Worm (Caenorhabditis elegans) whole organism, L4 larva: Measurements from ENCODE around the gene ZK287.4.

Experiments used
- ZK546.5 ChIP-seq, 2 experiments: sonication (generic microtip); optimal IDR thresholded peaks; 2 replicates each; lab custom pipeline; 2017; ENCODE audit warnings: missing biosample characterization in 2 of 2, missing genetic modification characterization in 2 of 2
- aha-1 ChIP-seq: fragments of 150-350 bp; peaks from one replicate; lab custom pipeline; 2014; ENCODE audit warnings: missing biosample characterization, missing genetic modification characterization
- jun-1 ChIP-seq: fragments of 150-350 bp; optimal IDR thresholded peaks from 2 replicates; lab custom pipeline; 2014; ENCODE audit warnings: missing biosample characterization, missing genetic modification reagents, missing genetic modification characterization
- lin-1 ChIP-seq: fragments of 200-800 bp; sonication (Bioruptor generic); IDR thresholded peaks from 2 replicates; pipeline ENCODE4 v1.3.6; 2022; ENCODE audit warnings: missing genetic modification reagents, missing genetic modification characterization, missing compliant biosample characterization
- mdt-29 ChIP-seq: fragments of 200-800 bp; sonication (Bioruptor generic); IDR thresholded peaks from 2 replicates; pipeline ENCODE4 v1.3.6; 2022; ENCODE audit warnings: missing genetic modification reagents, missing genetic modification characterization, missing compliant biosample characterization
- nhr-28 ChIP-seq: fragments of 150-350 bp; optimal IDR thresholded peaks from 2 replicates; lab custom pipeline; 2014; ENCODE audit warnings: missing biosample characterization, missing genetic modification characterization

ce11 chrV:9651294-9651693 is 34.2 kb downstream of the ZK287.4 start, which contains the start of gene T06E4.21:
- TF ChIP-seq ZK546.5 (tag; optimal IDR thresholded peaks at IDR 0.05; lab: Kevin White, UChicago) (no peak), jun-1 (tag; lab: Kevin White, UChicago) (no peak), nhr-28 (tag; lab: Kevin White, UChicago) (no peak), mdt-29 (GFP tag; lab: Robert Waterston, UW) (no peak), aha-1 (tag; lab: Kevin White, UChicago) (no peak), lin-1 (GFP tag; lab: Robert Waterston, UW) (no peak)
